Fruit fly (Drosophila melanogaster): ENCODE data around the gene Eig71Eh.

- no peak for TF ChIP-seq sim (GFP tag; IDR thresholded peaks at IDR 0.05)
- TF ChIP-seq br (optimal IDR thresholded peaks at IDR 0.05) = no peak
- no peak for TF ChIP-seq C15 (GFP tag; IDR thresholded peaks at IDR 0.05)
- TF ChIP-seq CG12744 (GFP tag; optimal IDR thresholded peaks at IDR 0.05) = no peak
- no peak for TF ChIP-seq dimm (GFP tag; IDR thresholded peaks at IDR 0.05)
- TF ChIP-seq Ravus (GFP tag; IDR thresholded peaks at IDR 0.05) = no peak
- no peak for TF ChIP-seq CG8478 (optimal IDR thresholded peaks at IDR 0.05)
- no peak for TF ChIP-seq gsb (GFP tag; IDR thresholded peaks at IDR 0.05)
- TF ChIP-seq tx (GFP tag; optimal IDR thresholded peaks at IDR 0.05) = no peak
- TF ChIP-seq yki (optimal IDR thresholded peaks at IDR 0.05) = no peak
- no peak for TF ChIP-seq CG7786 (GFP tag; optimal IDR thresholded peaks at IDR 0.05)
- peak in 1 of 2 experiments; percentile 56 for TF ChIP-seq Hr78 (GFP tag; optimal IDR thresholded peaks at IDR 0.05)
- TF ChIP-seq CG10959 (GFP tag; IDR thresholded peaks at IDR 0.05) = no peak
- no peak for TF ChIP-seq vnd (GFP tag; IDR thresholded peaks at IDR 0.05; ENCODE audit: partially characterized antibody)
These were observed 24.8 kb upstream of the Eig71Eh start for dm6 chr3L:15684017-15684416.

Measured in whole organism, embryonic.